Worm (Caenorhabditis elegans) whole organism, L2 larva: Measurements from ENCODE around the gene cisd-3.2.

Experiments used
- C34F6.9 ChIP-seq: fragments of 150-350 bp; optimal IDR thresholded peaks from 2 replicates; lab custom pipeline; 2014; ENCODE audit warnings: missing biosample characterization, missing genetic modification characterization
- R02D3.7 ChIP-seq: fragments of 150-350 bp; optimal IDR thresholded peaks from 2 replicates; lab custom pipeline; 2014; ENCODE audit warnings: missing biosample characterization, missing genetic modification characterization
- Y55F3AM.14 ChIP-seq: fragments of 200-800 bp; sonication (Bioruptor generic); optimal IDR thresholded peaks from 2 replicates; lab custom pipeline; 2018; ENCODE audit warnings: mild to moderate bottlenecking, missing genetic modification characterization, missing compliant biosample characterization
- ZK546.5 ChIP-seq: sonication (generic microtip); optimal IDR thresholded peaks from 2 replicates; lab custom pipeline; 2017; ENCODE audit warnings: missing biosample characterization, missing genetic modification characterization
- alr-1 ChIP-seq: fragments of 150-350 bp; optimal IDR thresholded peaks from 2 replicates; lab custom pipeline; 2014; ENCODE audit warnings: missing biosample characterization, missing genetic modification characterization
- aly-2 ChIP-seq: fragments of 150-350 bp; optimal IDR thresholded peaks from 2 replicates; lab custom pipeline; 2014; ENCODE audit warnings: missing biosample characterization, missing genetic modification characterization
- ama-1 ChIP-seq: fragments of 150-350 bp; optimal IDR thresholded peaks from 2 replicates; lab custom pipeline; 2018; ENCODE audit warnings: inconsistent platforms
- blmp-1 ChIP-seq: sonication (generic microtip); optimal IDR thresholded peaks from 2 replicates; lab custom pipeline; 2017; ENCODE audit warnings: missing genetic modification characterization, mild to moderate bottlenecking, missing compliant biosample characterization, antibody characterized with exemption, moderate library complexity; ENCODE audit not compliant: insufficient read depth
- ceh-16 ChIP-seq: fragments of 150-350 bp; optimal IDR thresholded peaks from 2 replicates; lab custom pipeline; 2014; ENCODE audit warnings: missing biosample characterization, missing genetic modification characterization
- ceh-82 ChIP-seq: fragments of 150-350 bp; optimal IDR thresholded peaks from 2 replicates; lab custom pipeline; 2014; ENCODE audit warnings: missing biosample characterization, missing genetic modification characterization
- dmd-4 ChIP-seq: sonication (generic microtip); optimal IDR thresholded peaks from 2 replicates; lab custom pipeline; 2017; ENCODE audit warnings: missing biosample characterization, missing genetic modification characterization
- elt-1 ChIP-seq: fragments of 150-350 bp; optimal IDR thresholded peaks from 2 replicates; lab custom pipeline; 2014; ENCODE audit warnings: missing biosample characterization, missing genetic modification characterization
- fos-1 ChIP-seq: fragments of 150-350 bp; optimal IDR thresholded peaks from 2 replicates; lab custom pipeline; 2014; ENCODE audit warnings: missing biosample characterization, missing genetic modification characterization
- lin-13 ChIP-seq: fragments of 150-350 bp; optimal IDR thresholded peaks from 2 replicates; lab custom pipeline; 2014; ENCODE audit warnings: missing biosample characterization, missing genetic modification reagents, missing genetic modification characterization
- lin-39 ChIP-seq: fragments of 150-350 bp; optimal IDR thresholded peaks from 2 replicates; lab custom pipeline; 2014; ENCODE audit warnings: missing biosample characterization, missing genetic modification reagents, missing genetic modification characterization
- lsy-2 ChIP-seq, 2 experiments: fragments of 150-350 bp in 1 of 2; sonication (generic microtip) in 1 of 2; optimal IDR thresholded peaks; 2 replicates each; lab custom pipeline; 2014 to 2017; ENCODE audit warnings: missing biosample characterization in 2 of 2, missing genetic modification characterization in 2 of 2
- mab-5 ChIP-seq: fragments of 150-350 bp; optimal IDR thresholded peaks from 2 replicates; lab custom pipeline; 2014; ENCODE audit warnings: missing biosample characterization, missing genetic modification characterization
- mbf-1 ChIP-seq: sonication (generic microtip); optimal IDR thresholded peaks from 2 replicates; lab custom pipeline; 2017; ENCODE audit warnings: missing biosample characterization, missing genetic modification characterization
- mdl-1 ChIP-seq, 2 experiments: fragments of 150-350 bp in 1 of 2; sonication (generic microtip) in 1 of 2; optimal IDR thresholded peaks; 2 replicates each; lab custom pipeline; 2017; ENCODE audit warnings: missing biosample characterization in 2 of 2, missing genetic modification characterization in 2 of 2
- nhr-10 ChIP-seq: sonication (generic microtip); optimal IDR thresholded peaks from 2 replicates; lab custom pipeline; 2017; ENCODE audit warnings: missing biosample characterization, missing genetic modification characterization
- nhr-12 ChIP-seq: fragments of 150-350 bp; optimal IDR thresholded peaks from 2 replicates; lab custom pipeline; 2014; ENCODE audit warnings: missing biosample characterization, missing genetic modification characterization
- nhr-129 ChIP-seq: fragments of 150-350 bp; optimal IDR thresholded peaks from 2 replicates; lab custom pipeline; 2014; ENCODE audit warnings: missing biosample characterization, missing genetic modification characterization
- nhr-23 ChIP-seq: fragments of 150-350 bp; optimal IDR thresholded peaks from 2 replicates; lab custom pipeline; 2014; ENCODE audit warnings: missing biosample characterization, missing genetic modification reagents, missing genetic modification characterization
- nhr-237 ChIP-seq: fragments of 150-350 bp; optimal IDR thresholded peaks from 2 replicates; lab custom pipeline; 2014; ENCODE audit warnings: missing biosample characterization, missing genetic modification characterization
- nhr-6 ChIP-seq: fragments of 150-350 bp; optimal IDR thresholded peaks from 2 replicates; lab custom pipeline; 2014; ENCODE audit warnings: missing biosample characterization, missing genetic modification characterization
- nhr-77 ChIP-seq: fragments of 150-350 bp; optimal IDR thresholded peaks from 2 replicates; lab custom pipeline; 2014; ENCODE audit warnings: missing biosample characterization, missing genetic modification characterization
- sem-4 ChIP-seq: fragments of 150-350 bp; optimal IDR thresholded peaks from 2 replicates; lab custom pipeline; 2014; ENCODE audit warnings: missing biosample characterization, missing genetic modification reagents, missing genetic modification characterization
- sma-3 ChIP-seq: sonication (generic microtip); optimal IDR thresholded peaks from 2 replicates; lab custom pipeline; 2016; ENCODE audit warnings: missing genetic modification reagents, missing genetic modification characterization, missing compliant biosample characterization
- unc-55 ChIP-seq: fragments of 150-350 bp; sonication (generic microtip); optimal IDR thresholded peaks from 3 replicates; lab custom pipeline; 2014; ENCODE audit warnings: missing biosample characterization, missing genetic modification reagents, missing genetic modification characterization
- unc-62 ChIP-seq: fragments of 150-350 bp; optimal IDR thresholded peaks from 2 replicates; lab custom pipeline; 2014; ENCODE audit warnings: missing biosample characterization, missing genetic modification reagents, missing genetic modification characterization
- zag-1 ChIP-seq: fragments of 150-350 bp; optimal IDR thresholded peaks from 2 replicates; lab custom pipeline; 2014; ENCODE audit warnings: missing biosample characterization, missing genetic modification characterization
- ztf-11 ChIP-seq: sonication (generic microtip); optimal IDR thresholded peaks from 2 replicates; lab custom pipeline; 2017; ENCODE audit warnings: missing biosample characterization, missing genetic modification characterization
- ztf-4 ChIP-seq: fragments of 150-350 bp; optimal IDR thresholded peaks from 2 replicates; lab custom pipeline; 2014; ENCODE audit warnings: missing biosample characterization, missing genetic modification characterization

Gene cisd-3.2

ce11 chrIII:1575651-1576050 is 35.4 kb downstream of the cisd-3.2 start:
- TF ChIP-seq nhr-12 (tag; lab: Kevin White, UChicago) (no peak), unc-55 (GFP tag; lab: Kevin White, UChicago) (no peak), alr-1 (no peak), nhr-6 (tag; lab: Kevin White, UChicago) (no peak), nhr-237 (no peak)

- no peak for TF ChIP-seq lin-13
- TF ChIP-seq mab-5 (tag; lab: Kevin White, UChicago) = no peak
- TF ChIP-seq nhr-77 (tag; lab: Kevin White, UChicago) = no peak
- TF ChIP-seq lsy-2 (tag; optimal IDR thresholded peaks at IDR 0.05; lab: Kevin White, UChicago) = no peak
- no peak for TF ChIP-seq ama-1 (lab: Kevin White, UChicago)
- TF ChIP-seq sma-3 (GFP tag; lab: Kevin White, UChicago) = no peak
- TF ChIP-seq mdl-1 (tag; optimal IDR thresholded peaks at IDR 0.05; lab: Kevin White, UChicago) = no peak
- no peak for TF ChIP-seq dmd-4 (tag; lab: Kevin White, UChicago)
- no peak for TF ChIP-seq Y55F3AM.14 (GFP tag; lab: Kevin White, UChicago)
- no peak for TF ChIP-seq ztf-11 (tag; lab: Kevin White, UChicago)
- no peak for TF ChIP-seq R02D3.7 (tag; lab: Kevin White, UChicago)
- no peak for TF ChIP-seq ZK546.5
- TF ChIP-seq lin-39 = no peak
- TF ChIP-seq nhr-129 (tag; lab: Kevin White, UChicago) = no peak
- TF ChIP-seq elt-1 (tag; lab: Kevin White, UChicago) = no peak
Measured at ce11 chrIII:1576451-1576850, 36.2 kb downstream of the cisd-3.2 start, which contains the start of gene Y22D7AL.7. Gene Y22D7AL.7 (plus strand): TSS chrIII:1576751.

ce11 chrIII:1578566-1578965 is 38.3 kb downstream of the cisd-3.2 start:
- no peak for TF ChIP-seq unc-62 (GFP tag; lab: Kevin White, UChicago)
- no peak for TF ChIP-seq nhr-10 (tag; lab: Kevin White, UChicago)
- TF ChIP-seq C34F6.9 (tag; lab: Kevin White, UChicago) = no peak

- no peak for TF ChIP-seq lin-39
- no peak for TF ChIP-seq lin-13
- no peak for TF ChIP-seq ztf-4
- no peak for TF ChIP-seq blmp-1 (tag; lab: Kevin White, UChicago)
- no peak for TF ChIP-seq aly-2 (tag; lab: Kevin White, UChicago)
- TF ChIP-seq dmd-4 (tag; lab: Kevin White, UChicago) = no peak
- no peak for TF ChIP-seq mbf-1 (tag; lab: Kevin White, UChicago)
- TF ChIP-seq sma-3 (GFP tag; lab: Kevin White, UChicago) = no peak
- no peak for TF ChIP-seq ama-1 (lab: Kevin White, UChicago)
- TF ChIP-seq zag-1 (tag; lab: Kevin White, UChicago) = no peak
- no peak for TF ChIP-seq lsy-2 (tag; optimal IDR thresholded peaks at IDR 0.05; lab: Kevin White, UChicago)
- TF ChIP-seq fos-1 (tag; lab: Kevin White, UChicago) = no peak
- TF ChIP-seq sem-4 = no peak
- TF ChIP-seq unc-55 (GFP tag; lab: Kevin White, UChicago) = no peak
- no peak for TF ChIP-seq nhr-6 (tag; lab: Kevin White, UChicago)
- no peak for TF ChIP-seq ceh-16 (tag; lab: Kevin White, UChicago)
Measured at ce11 chrIII:1579001-1579400, 38.7 kb downstream of the cisd-3.2 start.

ce11 chrIII:1580142-1580541 is 39.8 kb downstream of the cisd-3.2 start:
- TF ChIP-seq nhr-237 (no peak), aly-2 (tag; lab: Kevin White, UChicago) (no peak), ceh-82 (tag; lab: Kevin White, UChicago) (no peak), R02D3.7 (tag; lab: Kevin White, UChicago) (no peak), ceh-16 (tag; lab: Kevin White, UChicago) (no peak), dmd-4 (tag; lab: Kevin White, UChicago) (no peak), elt-1 (tag; lab: Kevin White, UChicago) (no peak), nhr-23 (tag; lab: Kevin White, UChicago) (no peak), unc-55 (GFP tag; lab: Kevin White, UChicago) (no peak), Y55F3AM.14 (GFP tag; lab: Kevin White, UChicago) (no peak), C34F6.9 (tag; lab: Kevin White, UChicago) (no peak), ztf-4 (no peak)
